Fruit fly (Drosophila melanogaster): ENCODE measurements around the gene CG42762.

dm6 chr2L:8133772-8134386, 10.0 kb downstream of the CG42762 start:
- TF ChIP-seq Sin3A (optimal IDR thresholded peaks at IDR 0.05) = no peak
- TF ChIP-seq insv (optimal IDR thresholded peaks at IDR 0.05) = no peak
- TF ChIP-seq psq (optimal IDR thresholded peaks at IDR 0.05) = no peak
- no peak for TF ChIP-seq Myc (optimal IDR thresholded peaks at IDR 0.05)
